4 fruit fly cellular contexts compared by ENCODE assay signal in the genomic region with DNA sequence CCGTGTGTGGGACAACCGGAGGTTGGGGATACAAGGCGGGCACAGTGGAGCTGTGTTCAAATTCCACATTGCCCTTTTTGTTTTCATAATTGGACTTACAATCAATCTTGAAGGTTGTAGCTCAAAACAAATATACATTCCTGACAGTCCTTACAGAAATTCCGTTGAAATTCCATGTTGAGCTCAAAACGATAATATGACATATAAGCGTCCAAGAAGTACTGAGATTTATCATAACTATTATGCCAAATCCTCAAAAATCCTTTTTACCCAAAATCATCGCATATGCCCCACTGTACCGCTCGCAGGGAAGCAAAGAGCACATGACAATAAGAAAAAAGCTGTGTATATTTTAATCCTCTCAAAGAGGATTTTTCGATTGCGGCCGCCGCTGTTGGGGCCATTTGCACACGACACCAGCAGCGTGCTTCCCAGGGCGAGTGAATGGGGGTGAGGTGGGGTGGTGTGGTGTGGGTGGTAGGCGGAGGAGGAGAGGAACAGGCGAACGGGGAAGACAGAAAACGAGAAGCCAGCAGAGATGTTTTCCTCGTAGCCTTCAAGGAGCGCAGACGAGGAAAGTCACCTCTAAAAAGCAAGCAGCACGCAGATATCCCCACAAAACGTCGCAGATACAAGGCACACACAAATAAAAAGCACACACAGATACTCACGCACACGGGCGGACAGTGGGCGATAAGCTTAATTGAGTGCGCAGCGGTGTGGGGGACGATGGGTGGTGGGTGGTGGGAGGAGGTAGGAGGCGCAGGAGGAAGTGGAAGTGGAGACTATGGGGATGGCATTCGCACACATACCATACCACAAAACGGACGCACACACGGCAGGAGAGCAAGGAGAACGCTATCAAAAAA.
TF ChIP-seq lines count a peak whose summit lies in the region.

No protein-coding gene starts in this region.

TF ChIP-seq in whole organism, embryonic, 481 proteins besides CTCF, POLR2A, EP300 and RAD21 (continued from another document and continues in another):
- no peak for TF ChIP-seq CG8359 (GFP tag; optimal IDR thresholded peaks at IDR 0.05; lab: Kevin White, UChicago; ENCODE audit: borderline replicate concordance)
- TF ChIP-seq NK7.1 (GFP tag; optimal IDR thresholded peaks at IDR 0.05; lab: Kevin White, UChicago): peak; percentile 45
- peak; percentile 35 for TF ChIP-seq CG6654 (GFP tag; optimal IDR thresholded peaks at IDR 0.05; lab: Kevin White, UChicago)
- TF ChIP-seq bigmax (GFP tag; optimal IDR thresholded peaks at IDR 0.05; lab: Kevin White, UChicago): no peak
- peak; percentile 79 for TF ChIP-seq lilli (GFP tag; optimal IDR thresholded peaks at IDR 0.05; lab: Kevin White, UChicago)
- no peak for TF ChIP-seq CG2202 (tag; optimal IDR thresholded peaks at IDR 0.05; lab: Kevin White, UChicago)
- no peak for TF ChIP-seq nerfin-2 (GFP tag; IDR thresholded peaks at IDR 0.05; lab: Robert Waterston, UW; ENCODE audit: partially characterized antibody)
- no peak for TF ChIP-seq CG15073 (GFP tag; optimal IDR thresholded peaks at IDR 0.05; lab: Kevin White, UChicago)
- peak; percentile 41 for TF ChIP-seq CG17385 (GFP tag; optimal IDR thresholded peaks at IDR 0.05; lab: Kevin White, UChicago)
- no peak for TF ChIP-seq Lpt (GFP tag; optimal IDR thresholded peaks at IDR 0.05; lab: Kevin White, UChicago)
- no peak for TF ChIP-seq YL-1 (GFP tag; optimal IDR thresholded peaks at IDR 0.05; lab: Kevin White, UChicago)
- peak; percentile 54; the same call in 2 of the 3 replicates for TF ChIP-seq CG7357 (GFP tag; IDR thresholded peaks at IDR 0.05; lab: Robert Waterston, UW)
- TF ChIP-seq CG1792 (GFP tag; optimal IDR thresholded peaks at IDR 0.05; lab: Kevin White, UChicago): peak; percentile 57
- TF ChIP-seq Rfx (GFP tag; IDR thresholded peaks at IDR 0.05; lab: Robert Waterston, UW): peak; percentile 64
- peak; percentile 36 for TF ChIP-seq CG12942 (GFP tag; optimal IDR thresholded peaks at IDR 0.05; lab: Kevin White, UChicago)
- TF ChIP-seq Hmx (GFP tag; optimal IDR thresholded peaks at IDR 0.05; lab: Kevin White, UChicago): no peak
- peak; percentile 51 for TF ChIP-seq CG13775 (GFP tag; optimal IDR thresholded peaks at IDR 0.05; lab: Kevin White, UChicago)
- TF ChIP-seq CG9609 (GFP tag; optimal IDR thresholded peaks at IDR 0.05; lab: Kevin White, UChicago): peak; percentile 70
- no peak for TF ChIP-seq bbx (GFP tag; IDR thresholded peaks at IDR 0.05; lab: Robert Waterston, UW; ENCODE audit: partially characterized antibody)
- peak; percentile 2 for TF ChIP-seq CG15601 (tag; optimal IDR thresholded peaks at IDR 0.05; lab: Kevin White, UChicago)
- no peak for TF ChIP-seq CG10959 (GFP tag; IDR thresholded peaks at IDR 0.05; lab: Robert Waterston, UW)
- peak; percentile 63 for TF ChIP-seq ERR (GFP tag; optimal IDR thresholded peaks at IDR 0.05; lab: Kevin White, UChicago)
- peak; percentile 29; the same call in 1 of the 2 replicates for TF ChIP-seq ara (GFP tag; IDR thresholded peaks at IDR 0.05; lab: Robert Waterston, UW)
- peak; percentile 45; the same call in 1 of the 2 replicates for TF ChIP-seq ap (GFP tag; IDR thresholded peaks at IDR 0.05; lab: Robert Waterston, UW)
- TF ChIP-seq CG10366 (GFP tag; IDR thresholded peaks at IDR 0.05; lab: Robert Waterston, UW): peak; percentile 51
- TF ChIP-seq vfl (GFP tag; optimal IDR thresholded peaks at IDR 0.05; lab: Kevin White, UChicago): peak; percentile 34
- TF ChIP-seq Kr (GFP tag; optimal IDR thresholded peaks at IDR 0.05; lab: Kevin White, UChicago): no peak
- no peak for TF ChIP-seq Awh (GFP tag; IDR thresholded peaks at IDR 0.05; lab: Robert Waterston, UW)
- no peak for TF ChIP-seq tll (GFP tag; optimal IDR thresholded peaks at IDR 0.05; lab: Kevin White, UChicago)

TF ChIP-seq in whole organism, prepupa, 60 proteins besides CTCF, POLR2A, EP300 and RAD21 (continued from another document and continues in another):
- TF ChIP-seq CG11762 (GFP tag; optimal IDR thresholded peaks at IDR 0.05; lab: Kevin White, UChicago; ENCODE audit: insufficient read depth): peak; percentile 71
- TF ChIP-seq CG3919 (GFP tag; optimal IDR thresholded peaks at IDR 0.05; lab: Kevin White, UChicago): peak; percentile 80
- TF ChIP-seq CG11902 (GFP tag; optimal IDR thresholded peaks at IDR 0.05; lab: Kevin White, UChicago): peak; percentile 67
- peak; percentile 89 for TF ChIP-seq Met (GFP tag; optimal IDR thresholded peaks at IDR 0.05; lab: Kevin White, UChicago)
- TF ChIP-seq esn (GFP tag; optimal IDR thresholded peaks at IDR 0.05; lab: Kevin White, UChicago): peak; percentile 89
- TF ChIP-seq CG6808 (GFP tag; optimal IDR thresholded peaks at IDR 0.05; lab: Kevin White, UChicago): peak; percentile 79
- peak; percentile 83 for TF ChIP-seq fd59A (GFP tag; optimal IDR thresholded peaks at IDR 0.05; lab: Kevin White, UChicago)
- peak; percentile 85 for TF ChIP-seq Smox (GFP tag; optimal IDR thresholded peaks at IDR 0.05; lab: Kevin White, UChicago)
- TF ChIP-seq topi (GFP tag; optimal IDR thresholded peaks at IDR 0.05; lab: Kevin White, UChicago): peak; percentile 87
- peak; percentile 58 for TF ChIP-seq dac (GFP tag; optimal IDR thresholded peaks at IDR 0.05; lab: Kevin White, UChicago)
- TF ChIP-seq pdm3 (GFP tag; optimal IDR thresholded peaks at IDR 0.05; lab: Kevin White, UChicago): peak; percentile 87
- TF ChIP-seq CG7368 (GFP tag; optimal IDR thresholded peaks at IDR 0.05; lab: Kevin White, UChicago): peak; percentile 69
- peak; percentile 83 for TF ChIP-seq CG8119 (GFP tag; IDR thresholded peaks at IDR 0.05; lab: Robert Waterston, UW)
- TF ChIP-seq Ets21C (GFP tag; optimal IDR thresholded peaks at IDR 0.05; lab: Kevin White, UChicago): peak; percentile 84
- peak; percentile 88 for TF ChIP-seq OdsH (GFP tag; optimal IDR thresholded peaks at IDR 0.05; lab: Kevin White, UChicago)
- peak; percentile 83 for TF ChIP-seq achi (GFP tag; optimal IDR thresholded peaks at IDR 0.05; lab: Kevin White, UChicago)
- peak; percentile 74 for TF ChIP-seq CG15336 (GFP tag; IDR thresholded peaks at IDR 0.05; lab: Robert Waterston, UW)
- peak; percentile 83 for TF ChIP-seq CG10669 (GFP tag; optimal IDR thresholded peaks at IDR 0.05; lab: Kevin White, UChicago)
- TF ChIP-seq Blimp-1 (GFP tag; optimal IDR thresholded peaks at IDR 0.05; lab: Kevin White, UChicago): no peak
- no peak for TF ChIP-seq fkh (GFP tag; optimal IDR thresholded peaks at IDR 0.05; lab: Kevin White, UChicago)
- peak; percentile 65 for TF ChIP-seq CG9139 (GFP tag; optimal IDR thresholded peaks at IDR 0.05; lab: Kevin White, UChicago)
- peak; percentile 56 for TF ChIP-seq fd85E (GFP tag; optimal IDR thresholded peaks at IDR 0.05; lab: Kevin White, UChicago)
- TF ChIP-seq Sox14 (GFP tag; optimal IDR thresholded peaks at IDR 0.05; lab: Kevin White, UChicago): peak; percentile 90
- peak; percentile 86 for TF ChIP-seq Hr4 (GFP tag; optimal IDR thresholded peaks at IDR 0.05; lab: Kevin White, UChicago)
- peak; percentile 87 for TF ChIP-seq Hr39 (GFP tag; optimal IDR thresholded peaks at IDR 0.05; lab: Kevin White, UChicago)
- peak; percentile 51 to 81 for TF ChIP-seq salr (GFP tag; optimal IDR thresholded peaks at IDR 0.05; lab: Kevin White, UChicago)
- no peak for TF ChIP-seq Eip93F (GFP tag; optimal IDR thresholded peaks at IDR 0.05; lab: Kevin White, UChicago)
- TF ChIP-seq Ets96B (tag; optimal IDR thresholded peaks at IDR 0.05; lab: Kevin White, UChicago): peak; percentile 80
- TF ChIP-seq CG6276 (GFP tag; optimal IDR thresholded peaks at IDR 0.05; lab: Kevin White, UChicago): peak; percentile 66
- peak; percentile 63 for TF ChIP-seq CG8319 (GFP tag; optimal IDR thresholded peaks at IDR 0.05; lab: Kevin White, UChicago)
- TF ChIP-seq Sox102F (GFP tag; optimal IDR thresholded peaks at IDR 0.05; lab: Kevin White, UChicago): peak; percentile 84

TF ChIP-seq in whole organism, pupa, 21 proteins besides CTCF, POLR2A, EP300 and RAD21 (continued from another document):
- peak; percentile 81 for TF ChIP-seq fd96Ca (GFP tag; IDR thresholded peaks at IDR 0.05; lab: Robert Waterston, UW)

TF ChIP-seq in whole organism, wandering third instar larva, 38 proteins besides CTCF, POLR2A, EP300 and RAD21 (continued from another document):
- TF ChIP-seq Rel (GFP tag; optimal IDR thresholded peaks at IDR 0.05; lab: Kevin White, UChicago) (no peak), Rel (tag; optimal IDR thresholded peaks at IDR 0.05; lab: Kevin White, UChicago) (no peak), Hr78 (GFP tag; optimal IDR thresholded peaks at IDR 0.05; lab: Kevin White, UChicago) (no peak), Hr83 (GFP tag; optimal IDR thresholded peaks at IDR 0.05; lab: Kevin White, UChicago; ENCODE audit: poor library complexity, severe bottlenecking) (no peak), Jra (GFP tag; optimal IDR thresholded peaks at IDR 0.05; lab: Kevin White, UChicago) (peak; percentile 19), ey (GFP tag; optimal IDR thresholded peaks at IDR 0.05; lab: Kevin White, UChicago) (peak; percentile 77), pan (optimal IDR thresholded peaks at IDR 0.05; lab: Kevin White, UChicago) (no peak), lola (GFP tag; optimal IDR thresholded peaks at IDR 0.05; lab: Kevin White, UChicago) (no peak), tai (GFP tag; optimal IDR thresholded peaks at IDR 0.05; lab: Kevin White, UChicago) (no peak), Dfd (GFP tag; optimal IDR thresholded peaks at IDR 0.05; lab: Kevin White, UChicago) (no peak), Abd-B (GFP tag; optimal IDR thresholded peaks at IDR 0.05; lab: Kevin White, UChicago) (no peak), HLH106 (tag; optimal IDR thresholded peaks at IDR 0.05; lab: Kevin White, UChicago) (peak; percentile 81), h (GFP tag; optimal IDR thresholded peaks at IDR 0.05; lab: Kevin White, UChicago) (peak; percentile 85), sv (GFP tag; optimal IDR thresholded peaks at IDR 0.05; lab: Kevin White, UChicago) (no peak), Dif (GFP tag; optimal IDR thresholded peaks at IDR 0.05; lab: Kevin White, UChicago; ENCODE audit: partially characterized antibody) (no peak), jim (GFP tag; optimal IDR thresholded peaks at IDR 0.05; lab: Kevin White, UChicago) (no peak), N (GFP tag; optimal IDR thresholded peaks at IDR 0.05; lab: Kevin White, UChicago) (no peak)
